Fruit fly (Drosophila melanogaster) whole organism, pupa: Measurements from ENCODE around the gene CG33290.

Experiments
- CG10348 ChIP-seq: fragments of 200-800 bp; sonication (Bioruptor generic); IDR thresholded peaks from 2 replicates; pipeline ENCODE4 v1.3.6; 2022; ENCODE audit warnings: missing biosample characterization, missing genetic modification characterization
- CG12605 ChIP-seq: fragments of 200-800 bp; sonication (Bioruptor generic); IDR thresholded peaks from 2 replicates; pipeline ENCODE4 v1.3.6; 2022; ENCODE audit warnings: missing biosample characterization, missing genetic modification characterization
- CG13204 ChIP-seq: fragments of 200-800 bp; sonication (Bioruptor generic); optimal IDR thresholded peaks from 2 replicates; lab custom pipeline; 2018; ENCODE audit warnings: missing biosample characterization, mild to moderate bottlenecking, missing genetic modification characterization, moderate library complexity
- CG14655 ChIP-seq: fragments of 200-800 bp; sonication (Bioruptor generic); optimal IDR thresholded peaks from 3 replicates; lab custom pipeline; 2017; ENCODE audit warnings: mild to moderate bottlenecking, missing biosample characterization, missing genetic modification reagents, missing genetic modification characterization
- CG15710 ChIP-seq: fragments of 200-800 bp; sonication (Bioruptor generic); optimal IDR thresholded peaks from 2 replicates; lab custom pipeline; 2018; ENCODE audit warnings: missing biosample characterization, mild to moderate bottlenecking, missing genetic modification characterization, moderate library complexity
- CG17806 ChIP-seq: fragments of 200-800 bp; sonication (Bioruptor generic); optimal IDR thresholded peaks from 2 replicates; lab custom pipeline; 2018; ENCODE audit warnings: missing biosample characterization, mild to moderate bottlenecking, missing genetic modification characterization, moderate library complexity
- CG32121 ChIP-seq: fragments of 200-800 bp; sonication (Bioruptor generic); IDR thresholded peaks from 2 replicates; pipeline ENCODE4 v1.3.6; 2022; ENCODE audit warnings: missing biosample characterization, missing genetic modification characterization
- CG34367 ChIP-seq: fragments of 200-800 bp; sonication (Bioruptor generic); optimal IDR thresholded peaks from 2 replicates; lab custom pipeline; 2018; ENCODE audit warnings: missing biosample characterization, mild to moderate bottlenecking, missing genetic modification characterization
- CG4496 ChIP-seq: fragments of 200-800 bp; sonication (Bioruptor generic); IDR thresholded peaks from 3 replicates; pipeline ENCODE4 v1.3.6; 2022; ENCODE audit warnings: missing biosample characterization, missing genetic modification characterization
- CG8159 ChIP-seq: fragments of 200-800 bp; sonication (Bioruptor generic); optimal IDR thresholded peaks from 3 replicates; lab custom pipeline; 2018; ENCODE audit warnings: missing biosample characterization, mild to moderate bottlenecking, missing genetic modification characterization, moderate library complexity
- CG8301 ChIP-seq: fragments of 200-800 bp; sonication (Bioruptor generic); optimal IDR thresholded peaks from 2 replicates; lab custom pipeline; 2018; ENCODE audit warnings: missing biosample characterization, mild to moderate bottlenecking, missing genetic modification characterization
- CG9948 ChIP-seq: fragments of 200-800 bp; sonication (Bioruptor generic); optimal IDR thresholded peaks from 2 replicates; lab custom pipeline; 2018; ENCODE audit warnings: missing biosample characterization, mild to moderate bottlenecking, missing genetic modification characterization, moderate library complexity
- D1 ChIP-seq: fragments of 200-800 bp; sonication (Bioruptor generic); optimal IDR thresholded peaks from 2 replicates; lab custom pipeline; 2018; ENCODE audit warnings: missing biosample characterization, mild to moderate bottlenecking, missing genetic modification characterization, moderate library complexity
- EcR ChIP-seq: fragments of 200-800 bp; sonication (Bioruptor generic); optimal IDR thresholded peaks from 3 replicates; lab custom pipeline; 2019; ENCODE audit warnings: missing biosample characterization, missing genetic modification characterization, mild to moderate bottlenecking, moderate library complexity, missing genetic modification reagents
- Ets98B ChIP-seq: fragments of 200-800 bp; sonication (Bioruptor generic); IDR thresholded peaks from 2 replicates; pipeline ENCODE4 v1.3.6; 2022; ENCODE audit warnings: missing biosample characterization, missing genetic modification characterization
- Pif1A ChIP-seq: fragments of 200-800 bp; sonication (Bioruptor generic); optimal IDR thresholded peaks from 3 replicates; lab custom pipeline; 2016; ENCODE audit warnings: missing biosample characterization, missing genetic modification characterization
- Pif1B ChIP-seq: fragments of 200-800 bp; sonication (Bioruptor generic); optimal IDR thresholded peaks from 3 replicates; lab custom pipeline; 2016; ENCODE audit warnings: missing biosample characterization, missing genetic modification characterization
- Snoo ChIP-seq: fragments of 200-800 bp; sonication (Bioruptor generic); optimal IDR thresholded peaks from 3 replicates; lab custom pipeline; 2017; ENCODE audit warnings: missing biosample characterization, mild to moderate bottlenecking, missing genetic modification characterization, inconsistent platforms
- fd96Ca ChIP-seq: fragments of 200-800 bp; sonication (Bioruptor generic); IDR thresholded peaks from 3 replicates; pipeline ENCODE4 v1.3.6; 2022; ENCODE audit warnings: missing biosample characterization, missing genetic modification characterization
- gl ChIP-seq: fragments of 200-800 bp; sonication (Bioruptor generic); optimal IDR thresholded peaks from 2 replicates; lab custom pipeline; 2018; ENCODE audit warnings: missing biosample characterization, mild to moderate bottlenecking, missing genetic modification characterization
- rn ChIP-seq: fragments of 200-800 bp; sonication (Bioruptor generic); IDR thresholded peaks from 2 replicates; pipeline ENCODE4 v1.3.6; 2022; ENCODE audit warnings: missing biosample characterization, missing genetic modification characterization

CG33290 gene

DNA sequence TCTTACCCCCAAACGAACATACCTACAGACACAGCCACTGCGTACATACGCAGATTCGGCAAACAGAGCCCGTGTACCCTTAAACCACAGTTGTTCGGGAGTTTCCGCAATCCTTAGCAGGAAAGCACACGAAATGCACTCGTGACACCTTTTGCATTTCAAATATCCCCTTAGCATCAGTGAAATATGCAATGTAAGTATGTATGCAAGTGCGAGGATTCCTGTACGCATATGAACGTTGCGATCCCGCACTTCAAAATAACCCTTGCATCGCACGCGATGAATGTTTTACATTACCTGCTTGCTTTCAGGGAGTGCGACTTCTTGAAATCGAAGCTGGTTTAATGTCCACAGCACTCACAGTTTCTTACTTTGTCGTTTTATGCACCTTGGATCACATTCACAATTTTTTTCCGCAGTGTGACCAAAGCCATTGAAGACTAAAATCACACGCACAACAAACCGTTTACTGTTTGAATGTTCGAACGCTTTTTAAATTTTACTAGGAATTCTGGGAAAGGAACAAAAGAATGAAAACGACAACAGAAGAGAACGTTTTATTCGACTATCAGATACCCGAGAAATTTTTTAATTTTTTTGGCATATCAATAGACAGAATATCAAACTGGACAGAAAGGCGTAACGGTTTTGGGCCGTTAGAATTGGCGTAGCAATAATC lies 8.8 kb upstream of the CG33290 start, which contains the start of gene Mkrn1:
TSS of gene Mkrn1 (minus strand) at position 444 of the 679 bp plus-strand sequence.
- TF ChIP-seq CG4496 (GFP tag; lab: Robert Waterston, UW) (no peak), CG14655 (GFP tag; lab: Kevin White, UChicago) (no peak), Snoo (tag; lab: Kevin White, UChicago) (no peak), CG8301 (tag; lab: Kevin White, UChicago) (no peak), CG12605 (GFP tag; lab: Robert Waterston, UW) (no peak), CG15710 (tag; lab: Kevin White, UChicago) (no peak), CG9948 (tag; lab: Kevin White, UChicago) (no peak), fd96Ca (GFP tag; lab: Robert Waterston, UW) (no peak), CG34367 (no peak), rn (GFP tag; lab: Robert Waterston, UW) (no peak), Ets98B (GFP tag; lab: Robert Waterston, UW) (no peak), D1 (no peak), CG17806 (tag; lab: Kevin White, UChicago) (no peak), Pif1B (GFP tag; lab: Kevin White, UChicago) (no peak), EcR (GFP tag; lab: Kevin White, UChicago) (no peak), CG8159 (tag; lab: Kevin White, UChicago) (no peak)
- TF ChIP-seq, all 21 proteins: peak for 0

- TF ChIP-seq Pif1A (GFP tag; lab: Kevin White, UChicago) (no peak), rn (GFP tag; lab: Robert Waterston, UW) (no peak), fd96Ca (GFP tag; lab: Robert Waterston, UW) (no peak), CG15710 (tag; lab: Kevin White, UChicago) (no peak), CG34367 (no peak), CG8159 (tag; lab: Kevin White, UChicago) (no peak), CG10348 (GFP tag; lab: Robert Waterston, UW) (no peak), D1 (no peak), Pif1B (GFP tag; lab: Kevin White, UChicago) (no peak), gl (no peak), CG9948 (tag; lab: Kevin White, UChicago) (no peak), CG12605 (GFP tag; lab: Robert Waterston, UW) (no peak), CG14655 (GFP tag; lab: Kevin White, UChicago) (no peak)
Measured at dm6 chr3L:21534360-21534759, 7.8 kb upstream of the CG33290 start, which contains the start of gene ppk5. ppk5 (plus strand) TSS chr3L:21534660.

dm6 chr3L:21536857-21537256 lies 5.3 kb upstream of the CG33290 start, which contains the start of gene Rpn10:
Rpn10 (plus strand) TSS chr3L:21537000.
- TF ChIP-seq CG8301 (tag; lab: Kevin White, UChicago) (no peak), CG4496 (GFP tag; lab: Robert Waterston, UW) (no peak), CG14655 (GFP tag; lab: Kevin White, UChicago) (no peak), Snoo (tag; lab: Kevin White, UChicago) (peak; percentile 6), CG12605 (GFP tag; lab: Robert Waterston, UW) (no peak), D1 (peak; percentile 27), Ets98B (GFP tag; lab: Robert Waterston, UW) (no peak), gl (no peak), CG9948 (tag; lab: Kevin White, UChicago) (no peak), rn (GFP tag; lab: Robert Waterston, UW) (no peak), CG17806 (tag; lab: Kevin White, UChicago) (no peak), CG13204 (GFP tag; lab: Kevin White, UChicago) (no peak), CG34367 (no peak), Pif1A (GFP tag; lab: Kevin White, UChicago) (no peak), Pif1B (GFP tag; lab: Kevin White, UChicago) (no peak), CG32121 (GFP tag; lab: Robert Waterston, UW) (no peak), EcR (GFP tag; lab: Kevin White, UChicago) (peak; percentile 63), CG15710 (tag; lab: Kevin White, UChicago) (no peak), CG10348 (GFP tag; lab: Robert Waterston, UW) (no peak), CG8159 (tag; lab: Kevin White, UChicago) (no peak), fd96Ca (GFP tag; lab: Robert Waterston, UW) (no peak)

dm6 chr3L:21538893-21539244 lies 3.3 kb upstream of the CG33290 start:
- TF ChIP-seq CG10348 (GFP tag; lab: Robert Waterston, UW) (no peak), CG14655 (GFP tag; lab: Kevin White, UChicago) (no peak), EcR (GFP tag; lab: Kevin White, UChicago) (no peak)

- no peak for TF ChIP-seq EcR (GFP tag; lab: Kevin White, UChicago)
- no peak for TF ChIP-seq CG8301 (tag; lab: Kevin White, UChicago)
- peak; percentile 11; the same call in 1 of the 2 replicates for TF ChIP-seq CG32121 (GFP tag; lab: Robert Waterston, UW)
- peak; percentile 14 for TF ChIP-seq CG17806 (tag; lab: Kevin White, UChicago)
- no peak for TF ChIP-seq CG34367
- peak; percentile 39 for TF ChIP-seq Snoo (tag; lab: Kevin White, UChicago)
- TF ChIP-seq CG8159 (tag; lab: Kevin White, UChicago) = no peak
- TF ChIP-seq fd96Ca (GFP tag; lab: Robert Waterston, UW) = no peak
- TF ChIP-seq rn (GFP tag; lab: Robert Waterston, UW) = no peak
- TF ChIP-seq CG13204 (GFP tag; lab: Kevin White, UChicago) = no peak
- TF ChIP-seq Pif1A (GFP tag; lab: Kevin White, UChicago) = no peak
- TF ChIP-seq gl = no peak
Measured at dm6 chr3L:21539245-21540196, 2.6 kb upstream of the CG33290 start, which contains the start of the genes COX8 and VhaM9.7-b. COX8 (minus strand) TSS chr3L:21539447. VhaM9.7-b (plus strand) TSS chr3L:21539862.
